Fruit fly (Drosophila melanogaster) whole organism, wandering third instar larva: ENCODE results near the gene CG43229.

Experiments
- Abd-B ChIP-seq: fragments of >200 bp; optimal IDR thresholded peaks from 2 replicates; lab custom pipeline; 2017; ENCODE audit warnings: missing biosample characterization, missing genetic modification characterization
- CG32264 ChIP-seq: fragments of 200-800 bp; sonication (Bioruptor generic); optimal IDR thresholded peaks from 2 replicates; lab custom pipeline; 2016; ENCODE audit warnings: missing biosample characterization, missing genetic modification characterization
- Dfd ChIP-seq: fragments of >200 bp; optimal IDR thresholded peaks from 2 replicates; lab custom pipeline; 2017; ENCODE audit warnings: missing biosample characterization, missing genetic modification characterization
- Dif ChIP-seq: fragments of 200-275, 200-300 bp; sonication (Bioruptor generic); optimal IDR thresholded peaks from 2 replicates; lab custom pipeline; 2018; ENCODE audit warnings: missing biosample characterization, missing genetic modification characterization; ENCODE audit not compliant: partially characterized antibody
- HLH106 ChIP-seq: fragments of 200-800 bp; optimal IDR thresholded peaks from 3 replicates; lab custom pipeline; 2019; ENCODE audit warnings: missing biosample characterization, mild to moderate bottlenecking, missing genetic modification characterization, moderate library complexity
- Hnf4 ChIP-seq: fragments of 200-800 bp; sonication (Bioruptor generic); optimal IDR thresholded peaks from 2 replicates; lab custom pipeline; 2016; ENCODE audit warnings: missing biosample characterization, mild to moderate bottlenecking, missing genetic modification characterization
- Hr78 ChIP-seq: fragments of >200 bp; optimal IDR thresholded peaks from 2 replicates; lab custom pipeline; 2017; ENCODE audit warnings: missing biosample characterization, missing genetic modification characterization
- Hr83 ChIP-seq: fragments of 200-300 bp; sonication (Bioruptor generic); optimal IDR thresholded peaks from 2 replicates; lab custom pipeline; 2016; ENCODE audit warnings: missing biosample characterization, mild to moderate bottlenecking, missing genetic modification characterization, moderate library complexity; ENCODE audit not compliant: poor library complexity, severe bottlenecking
- Jra ChIP-seq: sonication (Bioruptor generic); optimal IDR thresholded peaks from 2 replicates; lab custom pipeline; 2016; ENCODE audit warnings: missing biosample characterization, missing genetic modification characterization
- Mio ChIP-seq: sonication (Bioruptor generic); optimal IDR thresholded peaks from 2 replicates; lab custom pipeline; 2016; ENCODE audit warnings: missing biosample characterization, missing genetic modification characterization
- Myc ChIP-seq: fragments of >200 bp; optimal IDR thresholded peaks from 2 replicates; lab custom pipeline; 2017
- N ChIP-seq: fragments of >200 bp; optimal IDR thresholded peaks from 2 replicates; lab custom pipeline; 2018; ENCODE audit warnings: missing biosample characterization, missing external identifiers, missing genetic modification characterization
- OdsH ChIP-seq: fragments of 200-800 bp; sonication (Bioruptor generic); optimal IDR thresholded peaks from 2 replicates; lab custom pipeline; 2016; ENCODE audit warnings: missing biosample characterization, mild to moderate bottlenecking, missing genetic modification characterization
- Rel ChIP-seq, 2 experiments: fragments of 200-800 bp; sonication (Bioruptor generic) in 1 of 2; optimal IDR thresholded peaks; 2 replicates in 1 of 2; 3 replicates in 1 of 2; lab custom pipeline; 2016 to 2019; ENCODE audit warnings: mild to moderate bottlenecking in 2 of 2, missing biosample characterization in 2 of 2, missing genetic modification characterization in 2 of 2, moderate library complexity in 1 of 2
- Sp1 ChIP-seq: fragments of 200-800 bp; sonication (Bioruptor generic); optimal IDR thresholded peaks from 3 replicates; lab custom pipeline; 2019; ENCODE audit warnings: missing biosample characterization, mild to moderate bottlenecking, missing genetic modification characterization, moderate library complexity
- Vsx2 ChIP-seq: fragments of 200-300, 225-300 bp; sonication (Bioruptor generic); optimal IDR thresholded peaks from 2 replicates; lab custom pipeline; 2018; ENCODE audit warnings: missing biosample characterization, missing genetic modification characterization; ENCODE audit not compliant: partially characterized antibody
- br ChIP-seq: fragments of 200-800 bp; sonication (Bioruptor generic); optimal IDR thresholded peaks from 2 replicates; lab custom pipeline; 2016; ENCODE audit warnings: missing biosample characterization, missing genetic modification characterization
- brk ChIP-seq: fragments of 200-800 bp; sonication (Bioruptor generic); optimal IDR thresholded peaks from 2 replicates; lab custom pipeline; 2016; ENCODE audit warnings: missing biosample characterization, mild to moderate bottlenecking, missing genetic modification characterization
- dl ChIP-seq, 2 experiments: fragments of 175-275, 200-275 bp in 1 of 2; fragments of 200-275 bp in 1 of 2; sonication (Bioruptor generic); optimal IDR thresholded peaks; lab custom pipeline; 2018; ENCODE audit warnings: mild to moderate bottlenecking in 2 of 2, missing biosample characterization in 2 of 2, missing genetic modification characterization in 2 of 2, moderate library complexity in 2 of 2; ENCODE audit not compliant: partially characterized antibody in 2 of 2, insufficient read depth in 1 of 2
- dmrt93B ChIP-seq: fragments of 200-800 bp; sonication (Bioruptor generic); optimal IDR thresholded peaks from 2 replicates; lab custom pipeline; 2018; ENCODE audit warnings: missing biosample characterization, mild to moderate bottlenecking, missing genetic modification characterization
- dsf ChIP-seq: sonication (Bioruptor generic); optimal IDR thresholded peaks from 2 replicates; lab custom pipeline; 2016; ENCODE audit warnings: missing biosample characterization, missing genetic modification characterization, borderline replicate concordance
- ey ChIP-seq: fragments of 200-800 bp; sonication (Bioruptor generic); optimal IDR thresholded peaks from 2 replicates; lab custom pipeline; 2016; ENCODE audit warnings: missing biosample characterization, missing genetic modification characterization
- foxo ChIP-seq, 2 experiments: fragments of 200-800 bp; sonication (Bioruptor generic); optimal IDR thresholded peaks; 2 replicates in 1 of 2; 3 replicates in 1 of 2; lab custom pipeline; 2016 to 2017; ENCODE audit warnings: missing biosample characterization in 2 of 2, missing genetic modification characterization in 2 of 2
- fru ChIP-seq: fragments of 200-800 bp; sonication (Bioruptor generic); optimal IDR thresholded peaks from 3 replicates; lab custom pipeline; 2016; ENCODE audit warnings: missing biosample characterization, mild to moderate bottlenecking, missing genetic modification characterization
- lola ChIP-seq: fragments of >200 bp; optimal IDR thresholded peaks from 2 replicates; lab custom pipeline; 2017; ENCODE audit warnings: missing biosample characterization, missing genetic modification characterization
- psq ChIP-seq: fragments of 200-800 bp; sonication (Bioruptor generic); optimal IDR thresholded peaks from 3 replicates; lab custom pipeline; 2017; ENCODE audit warnings: missing biosample characterization, mild to moderate bottlenecking, missing genetic modification characterization, moderate library complexity
- rgr ChIP-seq: fragments of 200-800 bp; sonication (Bioruptor generic); optimal IDR thresholded peaks from 3 replicates; lab custom pipeline; 2016; ENCODE audit warnings: missing biosample characterization, mild to moderate bottlenecking, missing genetic modification characterization
- sage ChIP-seq: fragments of 200-800 bp; sonication (Bioruptor generic); optimal IDR thresholded peaks from 2 replicates; lab custom pipeline; 2016; ENCODE audit warnings: missing biosample characterization, mild to moderate bottlenecking, missing genetic modification characterization
- tai ChIP-seq: sonication (Bioruptor generic); optimal IDR thresholded peaks from 2 replicates; lab custom pipeline; 2016; ENCODE audit warnings: missing biosample characterization, missing genetic modification characterization
- woc ChIP-seq: sonication (Bioruptor generic); optimal IDR thresholded peaks from 2 replicates; lab custom pipeline; 2016; ENCODE audit warnings: missing biosample characterization, mild to moderate bottlenecking, missing genetic modification characterization

CG43229 gene

dm6 chrX:18136910-18137849, 1.2 kb upstream of the CG43229 start, which contains the start of gene ari-1:
Gene ari-1 (minus strand): TSS chrX:18137784.
- TF ChIP-seq psq (GFP tag; lab: Kevin White, UChicago), result peak; percentile 41
- peak; percentile 21 for TF ChIP-seq Abd-B (GFP tag; lab: Kevin White, UChicago)
- TF ChIP-seq brk (GFP tag; lab: Kevin White, UChicago), result no peak
- TF ChIP-seq sage, result no peak
- TF ChIP-seq N (GFP tag; lab: Kevin White, UChicago), result peak; percentile 85
- TF ChIP-seq woc, result no peak
- TF ChIP-seq Vsx2 (GFP tag; lab: Kevin White, UChicago), result no peak
- TF ChIP-seq lola, result peak; percentile 38
- TF ChIP-seq foxo (GFP tag; optimal IDR thresholded peaks at IDR 0.05; lab: Kevin White, UChicago), result peak in 1 of 2 experiments; percentile 2
- TF ChIP-seq fru (GFP tag; lab: Kevin White, UChicago), result peak; percentile 1
- no peak for TF ChIP-seq Hr78 (GFP tag; lab: Kevin White, UChicago)
- TF ChIP-seq, all 38 proteins: peak for 6

- TF ChIP-seq Dif (GFP tag; lab: Kevin White, UChicago) (no peak), dl (GFP tag; optimal IDR thresholded peaks at IDR 0.05; lab: Kevin White, UChicago; ENCODE audit: insufficient read depth in 1 of 2, partially characterized antibody in 2 of 2) (no peak), br (GFP tag; lab: Kevin White, UChicago) (no peak), Hr78 (GFP tag; lab: Kevin White, UChicago) (no peak)
These were observed 1.6 kb downstream of the CG43229 start for dm6 chrX:18139950-18140349.

dm6 chrX:18140932-18141587, 2.7 kb downstream of the CG43229 start:
- TF ChIP-seq foxo (GFP tag; optimal IDR thresholded peaks at IDR 0.05; lab: Kevin White, UChicago) (no peak), woc (no peak), Mio (no peak)

- TF ChIP-seq ey (GFP tag; lab: Kevin White, UChicago) (no peak), N (GFP tag; lab: Kevin White, UChicago) (no peak), fru (GFP tag; lab: Kevin White, UChicago) (no peak), tai (GFP tag; lab: Kevin White, UChicago) (no peak), Dfd (no peak), CG32264 (GFP tag; lab: Kevin White, UChicago) (no peak), Vsx2 (GFP tag; lab: Kevin White, UChicago) (no peak), Hnf4 (GFP tag; lab: Kevin White, UChicago) (no peak), rgr (GFP tag; lab: Kevin White, UChicago) (no peak), Rel (GFP tag; optimal IDR thresholded peaks at IDR 0.05; lab: Kevin White, UChicago) (no peak), Rel (tag; optimal IDR thresholded peaks at IDR 0.05; lab: Kevin White, UChicago) (no peak), Hr78 (GFP tag; lab: Kevin White, UChicago) (no peak), foxo (GFP tag; optimal IDR thresholded peaks at IDR 0.05; lab: Kevin White, UChicago) (no peak), dsf (no peak), dmrt93B (GFP tag; lab: Kevin White, UChicago) (no peak), OdsH (GFP tag; lab: Kevin White, UChicago) (no peak), Hr83 (GFP tag; lab: Kevin White, UChicago) (no peak), woc (no peak), Sp1 (GFP tag; lab: Kevin White, UChicago) (no peak), Jra (GFP tag; lab: Kevin White, UChicago) (no peak)
These were observed 10.9 kb downstream of the CG43229 start for dm6 chrX:18149292-18149691.

dm6 chrX:18151323-18151722, 13.0 kb downstream of the CG43229 start:
- TF ChIP-seq rgr (GFP tag; lab: Kevin White, UChicago) (no peak), HLH106 (tag; lab: Kevin White, UChicago) (no peak), Abd-B (GFP tag; lab: Kevin White, UChicago) (no peak), dsf (no peak), Myc (no peak)
- TF ChIP-seq, all 38 proteins: peak for 0
